Fruit fly (Drosophila melanogaster) whole organism, embryonic: ENCODE data around the gene CG33181.

Experiments
- Asciz ChIP-seq: fragments of 200-800 bp; sonication (Bioruptor generic); optimal IDR thresholded peaks from 2 replicates; lab custom pipeline; 2017; ENCODE audit warnings: missing biosample characterization, mild to moderate bottlenecking, missing genetic modification characterization, missing genetic modification reagents
- CG10654 ChIP-seq: fragments of 200-800 bp; sonication (Bioruptor generic); optimal IDR thresholded peaks from 2 replicates; lab custom pipeline; 2016; ENCODE audit warnings: missing biosample characterization, missing genetic modification characterization
- CG12236 ChIP-seq: fragments of 200-800 bp; sonication (Bioruptor generic); optimal IDR thresholded peaks from 2 replicates; lab custom pipeline; 2016; ENCODE audit warnings: missing biosample characterization, missing genetic modification characterization
- CG13424 ChIP-seq: fragments of 200-800 bp; sonication (Bioruptor generic); optimal IDR thresholded peaks from 2 replicates; lab custom pipeline; 2019; ENCODE audit warnings: missing biosample characterization, mild to moderate bottlenecking, missing genetic modification characterization, moderate library complexity
- CG15514 ChIP-seq: fragments of 200-800 bp; sonication (Bioruptor generic); optimal IDR thresholded peaks from 3 replicates; lab custom pipeline; 2017; ENCODE audit warnings: missing biosample characterization, missing genetic modification characterization, mild to moderate bottlenecking, moderate library complexity, missing genetic modification reagents
- CG1603 ChIP-seq: fragments of 200-800 bp; sonication (Bioruptor generic); optimal IDR thresholded peaks from 2 replicates; lab custom pipeline; 2019; ENCODE audit warnings: missing biosample characterization, mild to moderate bottlenecking, missing genetic modification characterization, moderate library complexity
- CG18764 ChIP-seq: fragments of 200-800 bp; sonication (Bioruptor generic); optimal IDR thresholded peaks from 3 replicates; lab custom pipeline; 2016; ENCODE audit warnings: missing biosample characterization, missing genetic modification characterization
- CG2120 ChIP-seq: fragments of 200-800 bp; sonication (Bioruptor generic); optimal IDR thresholded peaks from 3 replicates; lab custom pipeline; 2016; ENCODE audit warnings: missing biosample characterization, missing genetic modification characterization
- CG2712 ChIP-seq: fragments of 200-800 bp; optimal IDR thresholded peaks from 3 replicates; lab custom pipeline; 2019; ENCODE audit warnings: missing biosample characterization, mild to moderate bottlenecking, missing genetic modification characterization, moderate library complexity
- CG30431 ChIP-seq: fragments of 200-800 bp; sonication (Bioruptor generic); optimal IDR thresholded peaks from 2 replicates; lab custom pipeline; 2017; ENCODE audit warnings: missing biosample characterization, missing genetic modification characterization
- CG33557 ChIP-seq: fragments of 200-800 bp; sonication (Bioruptor generic); optimal IDR thresholded peaks from 2 replicates; lab custom pipeline; 2019; ENCODE audit warnings: missing biosample characterization, mild to moderate bottlenecking, missing genetic modification characterization, moderate library complexity
- CG34422 ChIP-seq: fragments of 200-800 bp; sonication (Bioruptor generic); IDR thresholded peaks from 3 replicates; pipeline ENCODE4 v1.3.6; 2022; ENCODE audit warnings: missing biosample characterization, missing genetic modification characterization
- CG3995 ChIP-seq: fragments of 200-800 bp; sonication (Bioruptor generic); optimal IDR thresholded peaks from 3 replicates; lab custom pipeline; 2016; ENCODE audit warnings: missing biosample characterization, missing genetic modification characterization
- CG4617 ChIP-seq: fragments of 200-800 bp; sonication (Bioruptor generic); optimal IDR thresholded peaks from 3 replicates; lab custom pipeline; 2016; ENCODE audit warnings: missing biosample characterization, missing genetic modification characterization, borderline replicate concordance
- CG6791 ChIP-seq: fragments of 200-800 bp; sonication (Bioruptor generic); IDR thresholded peaks from 3 replicates; pipeline ENCODE4 v1.3.6; 2022; ENCODE audit warnings: missing biosample characterization, missing genetic modification characterization; ENCODE audit not compliant: partially characterized antibody
- Dfd ChIP-seq, 2 experiments: fragments of >200 bp; optimal IDR thresholded peaks; 2 replicates each; lab custom pipeline; 2017; ENCODE audit warnings: missing biosample characterization in 2 of 2, missing genetic modification characterization in 2 of 2
- Dll ChIP-seq: fragments of 200-800 bp; sonication (Bioruptor generic); IDR thresholded peaks from 4 replicates; pipeline ENCODE4 v1.3.6; 2022; ENCODE audit warnings: missing biosample characterization, missing genetic modification characterization; ENCODE audit not compliant: partially characterized antibody
- Elba2 ChIP-seq: fragments of 200-800 bp; sonication (Bioruptor generic); optimal IDR thresholded peaks from 3 replicates; lab custom pipeline; 2016; ENCODE audit warnings: missing biosample characterization, missing genetic modification characterization
- Ets65A ChIP-seq: fragments of 200-800 bp; sonication (Bioruptor generic); peaks from one replicate; lab custom pipeline; 2016; ENCODE audit warnings: missing biosample characterization, missing genetic modification characterization
- Med ChIP-seq: fragments of 200-800 bp; sonication (Bioruptor generic); peaks from one replicate; lab custom pipeline; 2016; ENCODE audit warnings: missing biosample characterization, missing genetic modification characterization, mild to moderate bottlenecking, inconsistent platforms, moderate library complexity
- Mrtf ChIP-seq: fragments of 200-800 bp; sonication (Bioruptor generic); IDR thresholded peaks from 3 replicates; pipeline ENCODE4 v1.3.6; 2022; ENCODE audit warnings: missing biosample characterization, missing genetic modification characterization
- NFAT ChIP-seq: fragments of 200-800 bp; sonication (Bioruptor generic); IDR thresholded peaks from 2 replicates; pipeline ENCODE4 v1.3.6; 2022; ENCODE audit warnings: missing biosample characterization, missing genetic modification characterization
- Oaz ChIP-seq: fragments of 200-800 bp; sonication (Bioruptor generic); IDR thresholded peaks from 2 replicates; pipeline ENCODE4 v1.3.6; 2022; ENCODE audit warnings: missing biosample characterization, missing genetic modification characterization
- Opbp ChIP-seq: fragments of 200-800 bp; sonication (Bioruptor generic); IDR thresholded peaks from 3 replicates; pipeline ENCODE4 v1.3.6; 2022; ENCODE audit warnings: missing biosample characterization, missing genetic modification characterization; ENCODE audit not compliant: partially characterized antibody
- Stat92E ChIP-seq, 3 experiments: fragments of >200 bp in 2 of 3; fragments of 200-800 bp in 1 of 3; sonication (Bioruptor generic) in 1 of 3; optimal IDR thresholded peaks; 2 replicates each; lab custom pipeline; 2017 to 2019; ENCODE audit warnings: missing biosample characterization in 3 of 3, missing genetic modification characterization in 3 of 3, mild to moderate bottlenecking in 1 of 3, moderate library complexity in 1 of 3
- chif ChIP-seq, 2 experiments: fragments of 200-800 bp; sonication (Bioruptor generic); optimal IDR thresholded peaks; 3 replicates each; lab custom pipeline; 2016; ENCODE audit warnings: missing biosample characterization in 2 of 2, missing genetic modification characterization in 2 of 2
- crp ChIP-seq, 2 experiments: fragments of 200-800 bp; sonication (Bioruptor generic); optimal IDR thresholded peaks; 2 replicates in 1 of 2; 3 replicates in 1 of 2; lab custom pipeline; 2017; ENCODE audit warnings: missing biosample characterization in 2 of 2, missing genetic modification characterization in 2 of 2, mild to moderate bottlenecking in 1 of 2, moderate library complexity in 1 of 2
- cwo ChIP-seq: fragments of 200-800 bp; sonication (Bioruptor generic); optimal IDR thresholded peaks from 3 replicates; lab custom pipeline; 2017; ENCODE audit warnings: missing biosample characterization, missing genetic modification characterization, mild to moderate bottlenecking, moderate library complexity, missing genetic modification reagents
- danr ChIP-seq: fragments of 200-800 bp; sonication (Bioruptor generic); IDR thresholded peaks from 2 replicates; pipeline ENCODE4 v1.3.6; 2022; ENCODE audit warnings: missing biosample characterization, missing genetic modification characterization
- exex ChIP-seq: fragments of 200-800 bp; sonication (Bioruptor generic); optimal IDR thresholded peaks from 4 replicates; lab custom pipeline; 2018; ENCODE audit warnings: missing biosample characterization, mild to moderate bottlenecking, missing genetic modification characterization, moderate library complexity
- fru ChIP-seq: fragments of >200 bp; optimal IDR thresholded peaks from 2 replicates; lab custom pipeline; 2017
- gcm ChIP-seq: fragments of 200-800 bp; sonication (Bioruptor generic); optimal IDR thresholded peaks from 2 replicates; lab custom pipeline; 2019; ENCODE audit warnings: missing biosample characterization, mild to moderate bottlenecking, missing genetic modification characterization, moderate library complexity
- inv ChIP-seq: fragments of 200-800 bp; sonication (Bioruptor generic); IDR thresholded peaks from 2 replicates; pipeline ENCODE4 v1.3.6; 2022; ENCODE audit warnings: missing biosample characterization, missing genetic modification characterization; ENCODE audit not compliant: partially characterized antibody
- lab ChIP-seq: fragments of 200-800 bp; sonication (Bioruptor generic); optimal IDR thresholded peaks from 3 replicates; lab custom pipeline; 2017; ENCODE audit warnings: missing biosample characterization, missing genetic modification characterization, mild to moderate bottlenecking, moderate library complexity, missing genetic modification reagents
- lilli ChIP-seq: fragments of 200-800 bp; sonication (Bioruptor generic); optimal IDR thresholded peaks from 3 replicates; lab custom pipeline; 2016; ENCODE audit warnings: missing biosample characterization, missing genetic modification characterization
- mam ChIP-seq: fragments of 200-800 bp; sonication (Bioruptor generic); optimal IDR thresholded peaks from 3 replicates; lab custom pipeline; 2016; ENCODE audit warnings: missing biosample characterization, missing genetic modification characterization
- nerfin-1 ChIP-seq: fragments of 200-800 bp; sonication (Bioruptor generic); optimal IDR thresholded peaks from 3 replicates; lab custom pipeline; 2019; ENCODE audit warnings: missing biosample characterization, mild to moderate bottlenecking, missing genetic modification characterization, moderate library complexity
- nmo ChIP-seq: fragments of 200-800 bp; sonication (Bioruptor generic); optimal IDR thresholded peaks from 2 replicates; lab custom pipeline; 2018; ENCODE audit warnings: missing biosample characterization, mild to moderate bottlenecking, missing genetic modification characterization, moderate library complexity
- phol ChIP-seq: fragments of 200-800 bp; sonication (Bioruptor generic); optimal IDR thresholded peaks from 3 replicates; lab custom pipeline; 2018; ENCODE audit warnings: missing biosample characterization, mild to moderate bottlenecking, missing genetic modification characterization, moderate library complexity
- sna ChIP-seq: fragments of 200-800 bp; sonication (Bioruptor generic); IDR thresholded peaks from 2 replicates; pipeline ENCODE4 v1.3.6; 2022; ENCODE audit warnings: missing biosample characterization, missing genetic modification characterization; ENCODE audit not compliant: partially characterized antibody
- sug ChIP-seq: fragments of 200-800 bp; optimal IDR thresholded peaks from 2 replicates; lab custom pipeline; 2019; ENCODE audit warnings: missing biosample characterization, mild to moderate bottlenecking, missing genetic modification characterization, moderate library complexity
- tap ChIP-seq: fragments of 200-800 bp; optimal IDR thresholded peaks from 3 replicates; lab custom pipeline; 2019; ENCODE audit warnings: missing biosample characterization, mild to moderate bottlenecking, missing genetic modification characterization, moderate library complexity
- tin ChIP-seq: fragments of 200-800 bp; sonication (Bioruptor generic); optimal IDR thresholded peaks from 3 replicates; lab custom pipeline; 2016; ENCODE audit warnings: missing biosample characterization, missing genetic modification characterization
- wor ChIP-seq: fragments of 200-800 bp; sonication (Bioruptor generic); IDR thresholded peaks from 2 replicates; pipeline ENCODE4 v1.3.6; 2022; ENCODE audit warnings: missing biosample characterization, missing genetic modification characterization
- zen2 ChIP-seq: fragments of 200-800 bp; sonication (Bioruptor generic); IDR thresholded peaks from 3 replicates; pipeline ENCODE4 v1.3.6; 2022; ENCODE audit warnings: missing biosample characterization, missing genetic modification characterization; ENCODE audit not compliant: partially characterized antibody

The CG33181 gene

DNA sequence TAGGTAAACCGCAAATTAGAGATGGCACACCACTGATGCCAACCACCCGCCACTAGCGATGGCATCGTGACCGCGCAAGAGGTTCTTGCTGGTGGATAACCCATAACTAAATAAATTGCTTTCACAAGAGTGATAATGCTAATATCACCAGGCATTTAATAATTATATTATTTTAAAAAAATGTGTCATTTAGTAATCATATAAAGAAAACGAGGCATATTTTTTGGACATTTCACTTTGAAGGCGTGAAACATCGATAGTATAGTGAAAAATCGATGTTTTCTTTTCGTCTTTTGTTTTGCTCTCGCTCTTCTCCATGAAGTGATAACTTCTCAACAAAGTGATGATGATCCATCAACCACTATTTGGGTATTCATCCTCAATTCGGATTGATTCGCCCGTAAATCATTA lies 69.6 kb downstream of the CG33181 start, which contains the start of gene IntS4 (continued):
- TF ChIP-seq Dll (GFP tag; lab: Robert Waterston, UW) (peak; percentile 98), sna (GFP tag; lab: Robert Waterston, UW) (peak; percentile 95), CG18764 (GFP tag; lab: Kevin White, UChicago) (peak; percentile 54), Asciz (GFP tag; lab: Kevin White, UChicago) (no peak), Mrtf (GFP tag; lab: Robert Waterston, UW) (no peak)

DNA sequence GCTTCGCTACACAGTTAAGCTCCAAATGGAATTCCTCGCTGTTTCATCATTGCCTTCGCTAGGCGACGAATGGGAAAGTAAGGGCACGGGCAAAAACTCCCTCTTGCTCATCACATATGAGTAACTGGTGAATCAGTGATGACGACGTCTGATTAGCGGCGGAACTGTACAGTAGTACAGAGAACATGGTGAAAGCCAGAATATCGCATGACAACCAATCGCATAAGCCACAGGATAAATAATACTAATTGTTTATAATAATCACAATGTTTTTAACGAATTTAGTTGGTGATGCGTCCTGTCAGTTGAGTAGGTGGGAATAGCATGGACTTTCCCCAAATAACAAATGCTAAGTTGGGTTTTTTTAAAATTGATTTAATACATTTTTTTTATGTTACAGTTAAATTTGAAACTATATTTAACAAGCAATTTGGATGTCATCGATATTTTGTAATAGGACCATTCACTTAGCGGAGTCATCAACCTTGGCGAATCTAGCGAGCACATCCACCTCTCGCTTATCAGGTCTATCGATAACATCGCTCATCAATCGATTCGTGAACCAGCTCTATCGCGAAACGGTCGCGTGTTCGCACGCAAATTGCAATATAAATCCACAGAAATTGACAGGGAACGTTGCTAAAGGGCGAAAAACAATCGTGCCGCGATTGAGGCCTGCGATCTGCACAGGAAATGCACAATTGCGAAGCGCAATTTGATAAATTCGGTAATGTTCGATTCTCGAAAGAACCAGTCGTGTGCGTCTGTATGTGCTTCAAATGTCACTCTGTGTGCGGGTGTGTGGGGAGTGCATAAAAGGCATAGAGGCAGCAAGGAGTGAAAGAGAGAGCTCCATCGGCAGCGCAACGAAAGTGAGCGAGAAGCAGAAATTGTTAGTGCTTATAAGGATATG lies 71.2 kb downstream of the CG33181 start, which contains the start of the genes CG12112 and Trf4-1:
TSS of gene CG12112 (minus strand) at position 106 of the 913 bp plus-strand sequence.
TSS of gene Trf4-1 (plus strand) at position 236 of the 913 bp plus-strand sequence.
- TF ChIP-seq CG30431 (GFP tag; lab: Kevin White, UChicago) (no peak), Med (GFP tag; lab: Kevin White, UChicago) (peak; percentile 77), exex (tag; lab: Kevin White, UChicago) (peak; percentile 15), Opbp (peak; percentile 78), CG1603 (tag; lab: Kevin White, UChicago) (peak; percentile 69), gcm (GFP tag; lab: Kevin White, UChicago) (peak; percentile 29), lilli (peak; percentile 31), lab (GFP tag; lab: Kevin White, UChicago) (peak; percentile 21), wor (GFP tag; lab: Robert Waterston, UW) (no peak), tap (tag; lab: Kevin White, UChicago) (no peak), CG34422 (GFP tag; lab: Robert Waterston, UW) (0 out of 3 replicates have a peak, but pooled peaks have one; percentile 9), tin (GFP tag; lab: Kevin White, UChicago) (no peak), CG10654 (GFP tag; lab: Kevin White, UChicago) (no peak), inv (GFP tag; lab: Robert Waterston, UW) (peak; percentile 76), chif (GFP tag; optimal IDR thresholded peaks at IDR 0.05; lab: Kevin White, UChicago) (no peak), Ets65A (GFP tag; lab: Kevin White, UChicago) (peak; percentile 66), Dfd (GFP tag; optimal IDR thresholded peaks at IDR 0.05; lab: Kevin White, UChicago) (no peak), Stat92E (GFP tag; optimal IDR thresholded peaks at IDR 0.05; lab: Kevin White, UChicago) (no peak), CG3995 (GFP tag; lab: Kevin White, UChicago) (peak; percentile 68), CG2120 (GFP tag; lab: Kevin White, UChicago) (peak; percentile 45), mam (GFP tag; lab: Kevin White, UChicago) (peak; percentile 11), CG6791 (GFP tag; lab: Robert Waterston, UW) (peak; percentile 80), NFAT (GFP tag; lab: Robert Waterston, UW) (no peak), sug (peak; percentile 24), Elba2 (GFP tag; lab: Kevin White, UChicago) (no peak), CG33557 (GFP tag; lab: Kevin White, UChicago) (no peak), nmo (GFP tag; lab: Kevin White, UChicago) (peak; percentile 44), phol (tag; lab: Kevin White, UChicago) (peak; percentile 48), CG15514 (peak; percentile 99), zen2 (GFP tag; lab: Robert Waterston, UW) (peak; percentile 63; the same call in 2 of the 3 replicates), cwo (GFP tag; lab: Kevin White, UChicago) (peak; percentile 2), nerfin-1 (peak; percentile 12), fru (lab: Kevin White, UChicago) (no peak), CG12236 (no peak), CG13424 (tag; lab: Kevin White, UChicago) (peak; percentile 34), Oaz (GFP tag; lab: Robert Waterston, UW) (no peak), danr (GFP tag; lab: Robert Waterston, UW) (no peak), CG2712 (tag; lab: Kevin White, UChicago) (peak; percentile 36), crp (GFP tag; optimal IDR thresholded peaks at IDR 0.05; lab: Kevin White, UChicago) (peak in 1 of 2 experiments; percentile 21), CG4617 (GFP tag; lab: Kevin White, UChicago) (peak; percentile 50)
